Worm (Caenorhabditis elegans) whole organism, L1 larva: Measurements from ENCODE around the gene srg-21.

Experiments
- C04F5.9 ChIP-seq: sonication (generic microtip); optimal IDR thresholded peaks from 2 replicates; lab custom pipeline; 2016; ENCODE audit warnings: missing genetic modification characterization, missing compliant biosample characterization
- C34B4.2 ChIP-seq: sonication (generic microtip); optimal IDR thresholded peaks from 2 replicates; lab custom pipeline; 2017; ENCODE audit warnings: mild to moderate bottlenecking, missing genetic modification characterization, missing compliant biosample characterization
- F16B12.6 ChIP-seq: fragments of 150-350 bp; optimal IDR thresholded peaks from 2 replicates; lab custom pipeline; 2014; ENCODE audit warnings: missing biosample characterization, missing genetic modification characterization
- Y116A8C.19 ChIP-seq: sonication (generic microtip); optimal IDR thresholded peaks from 2 replicates; lab custom pipeline; 2016; ENCODE audit warnings: missing compliant biosample characterization, missing genetic modification characterization, borderline replicate concordance
- aha-1 ChIP-seq: fragments of 150-350 bp; optimal IDR thresholded peaks from 2 replicates; lab custom pipeline; 2014; ENCODE audit warnings: missing biosample characterization, missing genetic modification characterization
- alr-1 ChIP-seq: fragments of 200-800 bp; sonication (Bioruptor generic); optimal IDR thresholded peaks from 2 replicates; lab custom pipeline; 2018; ENCODE audit warnings: borderline replicate concordance, mild to moderate bottlenecking, missing genetic modification characterization, missing compliant biosample characterization
- aly-2 ChIP-seq: fragments of 150-350 bp; optimal IDR thresholded peaks from 2 replicates; lab custom pipeline; 2014; ENCODE audit warnings: missing biosample characterization, missing genetic modification characterization
- ama-1 ChIP-seq: fragments of 150-350 bp; optimal IDR thresholded peaks from 2 replicates; lab custom pipeline; 2014
- blmp-1 ChIP-seq: fragments of 150-350 bp; optimal IDR thresholded peaks from 2 replicates; lab custom pipeline; 2014; ENCODE audit warnings: missing biosample characterization, missing genetic modification characterization
- ceh-8 ChIP-seq: fragments of 200-800 bp; sonication (Bioruptor generic); optimal IDR thresholded peaks from 2 replicates; lab custom pipeline; 2018; ENCODE audit warnings: mild to moderate bottlenecking, missing genetic modification characterization, moderate library complexity, missing compliant biosample characterization
- ceh-90 ChIP-seq: sonication (generic microtip); optimal IDR thresholded peaks from 2 replicates; lab custom pipeline; 2016; ENCODE audit warnings: missing genetic modification characterization, missing compliant biosample characterization
- ces-1 ChIP-seq: fragments of 150-350 bp; optimal IDR thresholded peaks from 2 replicates; lab custom pipeline; 2014; ENCODE audit warnings: missing biosample characterization, missing genetic modification reagents, missing genetic modification characterization
- dpl-1 ChIP-seq, 3 experiments: fragments of 150-350 bp in 2 of 3; sonication (generic microtip) in 1 of 3; optimal IDR thresholded peaks; 2 replicates each; lab custom pipeline; 2014 to 2017; ENCODE audit warnings: missing biosample characterization in 3 of 3, missing genetic modification characterization in 3 of 3, missing genetic modification reagents in 3 of 3
- efl-1 ChIP-seq, 4 experiments: fragments of 150-350 bp; optimal IDR thresholded peaks in 3 of 4; peaks in 1 of 4; 1 replicate in 1 of 4; 2 replicates in 3 of 4; lab custom pipeline; 2014; ENCODE audit warnings: missing biosample characterization in 2 of 4, missing genetic modification characterization in 2 of 4, missing genetic modification reagents in 2 of 4
- efl-3 ChIP-seq: fragments of 200-800 bp; sonication (Bioruptor generic); optimal IDR thresholded peaks from 2 replicates; lab custom pipeline; 2018; ENCODE audit warnings: mild to moderate bottlenecking, missing genetic modification characterization, missing compliant biosample characterization
- egl-13 ChIP-seq: sonication (generic microtip); optimal IDR thresholded peaks from 2 replicates; lab custom pipeline; 2016; ENCODE audit warnings: missing genotype, missing genetic modification reagents, missing genetic modification characterization, missing compliant biosample characterization
- ets-5 ChIP-seq: fragments of 200-800 bp; sonication (Bioruptor generic); IDR thresholded peaks from 2 replicates; pipeline ENCODE4 v1.3.6; 2022; ENCODE audit warnings: missing genetic modification characterization, missing compliant biosample characterization
- fkh-4 ChIP-seq: sonication (generic microtip); optimal IDR thresholded peaks from 2 replicates; lab custom pipeline; 2016; ENCODE audit warnings: missing compliant biosample characterization, missing genetic modification characterization, borderline replicate concordance
- grh-1 ChIP-seq: fragments of 200-800 bp; sonication (Bioruptor generic); IDR thresholded peaks from 2 replicates; pipeline ENCODE4 v1.3.6; 2022; ENCODE audit warnings: missing genetic modification reagents, missing genetic modification characterization, missing compliant biosample characterization
- hlh-17 ChIP-seq: fragments of 200-800 bp; sonication (Bioruptor generic); optimal IDR thresholded peaks from 2 replicates; lab custom pipeline; 2018; ENCODE audit warnings: missing genetic modification characterization, mild to moderate bottlenecking, missing compliant biosample characterization, moderate library complexity, borderline replicate concordance
- hpl-2 ChIP-seq: fragments of 150-350 bp; optimal IDR thresholded peaks from 2 replicates; lab custom pipeline; 2014; ENCODE audit warnings: missing biosample characterization, missing genetic modification reagents, missing genetic modification characterization
- isw-1 ChIP-seq: fragments of 200-800 bp; sonication (Bioruptor generic); IDR thresholded peaks from 2 replicates; pipeline ENCODE4 v1.3.6; 2022; ENCODE audit warnings: missing genetic modification characterization, missing compliant biosample characterization
- jun-1 ChIP-seq: fragments of 150-350 bp; optimal IDR thresholded peaks from 2 replicates; lab custom pipeline; 2014; ENCODE audit warnings: missing biosample characterization, missing genetic modification reagents, missing genetic modification characterization
- lin-14 ChIP-seq: fragments of 200-800 bp; sonication (Bioruptor generic); optimal IDR thresholded peaks from 2 replicates; lab custom pipeline; 2018; ENCODE audit warnings: mild to moderate bottlenecking, missing genetic modification characterization, moderate library complexity, missing compliant biosample characterization
- lin-15B ChIP-seq: fragments of 150-350 bp; sonication (generic microtip); optimal IDR thresholded peaks from 3 replicates; lab custom pipeline; 2014; ENCODE audit warnings: missing biosample characterization, missing genetic modification characterization
- lin-35 ChIP-seq, 2 experiments: fragments of 150-350 bp; optimal IDR thresholded peaks; 2 replicates each; lab custom pipeline; 2014; ENCODE audit warnings: missing biosample characterization in 2 of 2, missing genetic modification characterization in 2 of 2, missing genetic modification reagents in 2 of 2
- lin-39 ChIP-seq: fragments of 150-350 bp; optimal IDR thresholded peaks from 2 replicates; lab custom pipeline; 2014; ENCODE audit warnings: missing biosample characterization, missing genetic modification reagents, missing genetic modification characterization
- lir-3 ChIP-seq: sonication (generic microtip); optimal IDR thresholded peaks from 2 replicates; lab custom pipeline; 2016; ENCODE audit warnings: mild to moderate bottlenecking, missing genetic modification characterization, moderate library complexity, missing compliant biosample characterization; ENCODE audit not compliant: poor library complexity
- lsy-2 ChIP-seq, 2 experiments: fragments of 150-350 bp; optimal IDR thresholded peaks; 2 replicates each; lab custom pipeline; 2014; ENCODE audit warnings: missing biosample characterization in 2 of 2, missing genetic modification characterization in 2 of 2
- mab-9 ChIP-seq: fragments of 200-800 bp; sonication (Bioruptor generic); IDR thresholded peaks from 2 replicates; pipeline ENCODE4 v1.3.6; 2022; ENCODE audit warnings: missing genetic modification reagents, missing genetic modification characterization, missing compliant biosample characterization
- mef-2 ChIP-seq: fragments of 150-350 bp; optimal IDR thresholded peaks from 2 replicates; lab custom pipeline; 2014; ENCODE audit warnings: missing biosample characterization, missing genetic modification characterization
- mep-1 ChIP-seq: fragments of 150-350 bp; optimal IDR thresholded peaks from 2 replicates; lab custom pipeline; 2014; ENCODE audit warnings: missing biosample characterization, missing genetic modification characterization
- nhr-11 ChIP-seq: fragments of 150-350 bp; optimal IDR thresholded peaks from 2 replicates; lab custom pipeline; 2014; ENCODE audit warnings: missing biosample characterization, missing genetic modification characterization
- nhr-12 ChIP-seq: sonication (generic microtip); optimal IDR thresholded peaks from 2 replicates; lab custom pipeline; 2017; ENCODE audit warnings: missing biosample characterization, missing genetic modification characterization
- nhr-20 ChIP-seq: sonication (generic microtip); optimal IDR thresholded peaks from 2 replicates; lab custom pipeline; 2016; ENCODE audit warnings: mild to moderate bottlenecking, missing genetic modification characterization, missing compliant biosample characterization
- nhr-237 ChIP-seq: fragments of 150-350 bp; optimal IDR thresholded peaks from 2 replicates; lab custom pipeline; 2014; ENCODE audit warnings: missing biosample characterization, missing genetic modification characterization
- nhr-77 ChIP-seq: fragments of 150-350 bp; optimal IDR thresholded peaks from 2 replicates; lab custom pipeline; 2014; ENCODE audit warnings: missing biosample characterization, missing genetic modification characterization
- nhr-84 ChIP-seq: sonication (generic microtip); optimal IDR thresholded peaks from 2 replicates; lab custom pipeline; 2017; ENCODE audit warnings: missing biosample characterization, missing genetic modification characterization
- nhr-85 ChIP-seq: sonication (generic microtip); peaks from one replicate; lab custom pipeline; 2016; ENCODE audit warnings: missing genetic modification characterization, inconsistent platforms, missing compliant biosample characterization
- nhr-90 ChIP-seq: sonication (generic microtip); optimal IDR thresholded peaks from 2 replicates; lab custom pipeline; 2016; ENCODE audit warnings: mild to moderate bottlenecking, missing genetic modification characterization, missing compliant biosample characterization; ENCODE audit not compliant: poor library complexity
- pag-3 ChIP-seq: sonication (generic microtip); optimal IDR thresholded peaks from 2 replicates; lab custom pipeline; 2017; ENCODE audit warnings: missing genetic modification characterization, mild to moderate bottlenecking, missing compliant biosample characterization, antibody characterized with exemption, borderline replicate concordance; ENCODE audit not compliant: insufficient read depth
- pqm-1 ChIP-seq: sonication (generic microtip); optimal IDR thresholded peaks from 3 replicates; lab custom pipeline; 2017; ENCODE audit warnings: missing biosample characterization, missing genetic modification characterization
- skn-1 ChIP-seq: fragments of 150-350 bp; optimal IDR thresholded peaks from 2 replicates; lab custom pipeline; 2014; ENCODE audit warnings: missing biosample characterization, missing genetic modification characterization
- snpc-4 ChIP-seq: fragments of 150-350 bp; optimal IDR thresholded peaks from 2 replicates; lab custom pipeline; 2014; ENCODE audit warnings: missing biosample characterization, missing genetic modification characterization
- sox-4 ChIP-seq: sonication (generic microtip); optimal IDR thresholded peaks from 2 replicates; lab custom pipeline; 2016; ENCODE audit warnings: missing genetic modification characterization, missing compliant biosample characterization
- sptf-1 ChIP-seq: fragments of 150-350 bp; optimal IDR thresholded peaks from 2 replicates; lab custom pipeline; 2014; ENCODE audit warnings: missing biosample characterization, missing genetic modification characterization
- sup-37 ChIP-seq: fragments of 200-800 bp; sonication (Bioruptor generic); optimal IDR thresholded peaks from 2 replicates; lab custom pipeline; 2018; ENCODE audit warnings: mild to moderate bottlenecking, missing genetic modification characterization, missing compliant biosample characterization
- swsn-7 ChIP-seq: sonication (generic microtip); optimal IDR thresholded peaks from 2 replicates; lab custom pipeline; 2016; ENCODE audit warnings: missing genetic modification characterization, missing compliant biosample characterization
- unc-62 ChIP-seq: fragments of 150-350 bp; optimal IDR thresholded peaks from 2 replicates; lab custom pipeline; 2014; ENCODE audit warnings: missing biosample characterization, missing genetic modification reagents, missing genetic modification characterization
- unc-86 ChIP-seq: sonication (generic microtip); optimal IDR thresholded peaks from 2 replicates; lab custom pipeline; 2016; ENCODE audit warnings: missing genetic modification characterization, missing compliant biosample characterization
- unc-98 ChIP-seq: fragments of 200-800 bp; sonication (Bioruptor generic); IDR thresholded peaks from 2 replicates; pipeline ENCODE4 v1.3.6; 2022; ENCODE audit warnings: missing genetic modification characterization, missing compliant biosample characterization
- xbp-1 ChIP-seq: sonication (generic microtip); optimal IDR thresholded peaks from 2 replicates; lab custom pipeline; 2016; ENCODE audit warnings: missing genetic modification characterization, missing compliant biosample characterization
- zag-1 ChIP-seq: fragments of 150-350 bp; optimal IDR thresholded peaks from 2 replicates; lab custom pipeline; 2014; ENCODE audit warnings: missing biosample characterization, missing genetic modification characterization
- zip-4 ChIP-seq: fragments of 200-800 bp; sonication (Bioruptor generic); optimal IDR thresholded peaks from 2 replicates; lab custom pipeline; 2018; ENCODE audit warnings: mild to moderate bottlenecking, missing genetic modification characterization, moderate library complexity, missing compliant biosample characterization

srg-21 gene

ce11 chrII:3054622-3055021 is 36.5 kb downstream of the srg-21 start:
- no peak for TF ChIP-seq mep-1 (tag; lab: Kevin White, UChicago)
- TF ChIP-seq mab-9: no peak
- no peak for TF ChIP-seq C34B4.2
- no peak for TF ChIP-seq ces-1 (GFP tag; lab: Kevin White, UChicago)
- no peak for TF ChIP-seq nhr-11
- no peak for TF ChIP-seq blmp-1 (tag; lab: Kevin White, UChicago)
- no peak for TF ChIP-seq unc-62 (GFP tag; lab: Kevin White, UChicago)
- TF ChIP-seq mef-2 (tag; lab: Kevin White, UChicago): no peak
- no peak for TF ChIP-seq efl-3
- no peak for TF ChIP-seq xbp-1 (tag; lab: Kevin White, UChicago)
- no peak for TF ChIP-seq fkh-4 (tag; lab: Kevin White, UChicago)
- peak; percentile 15 to 17 for TF ChIP-seq efl-1 (optimal IDR thresholded peaks at IDR 0.05; lab: Kevin White, UChicago)
- TF ChIP-seq efl-1 (GFP tag; optimal IDR thresholded peaks at IDR 0.05 in 1 of 2; lab: Kevin White, UChicago): peak in 1 of 2 experiments; percentile 82
- no peak for TF ChIP-seq isw-1 (GFP tag; lab: Robert Waterston, UW)
- TF ChIP-seq ets-5 (GFP tag; lab: Robert Waterston, UW): no peak
- TF ChIP-seq skn-1: no peak
- TF ChIP-seq hpl-2: no peak
- no peak for TF ChIP-seq aly-2 (tag; lab: Kevin White, UChicago)
- no peak for TF ChIP-seq snpc-4 (tag; lab: Kevin White, UChicago)
- peak in 1 of 3 experiments; percentile 5 for TF ChIP-seq dpl-1 (GFP tag; optimal IDR thresholded peaks at IDR 0.05; lab: Kevin White, UChicago)
- TF ChIP-seq pag-3 (tag; lab: Kevin White, UChicago): no peak
- TF ChIP-seq hlh-17 (GFP tag; lab: Kevin White, UChicago): no peak
- TF ChIP-seq unc-98 (GFP tag; lab: Robert Waterston, UW): no peak
- TF ChIP-seq nhr-20 (tag; lab: Kevin White, UChicago): peak; percentile 33
- TF ChIP-seq egl-13 (tag; lab: Kevin White, UChicago): no peak
- no peak for TF ChIP-seq lin-39 (tag; lab: Kevin White, UChicago)
- no peak for TF ChIP-seq ama-1 (lab: Kevin White, UChicago)
- TF ChIP-seq aha-1 (tag; lab: Kevin White, UChicago): no peak
- TF ChIP-seq nhr-90 (tag; lab: Kevin White, UChicago): no peak
- peak; percentile 11 for TF ChIP-seq C04F5.9 (tag; lab: Kevin White, UChicago)
- TF ChIP-seq Y116A8C.19 (tag; lab: Kevin White, UChicago): no peak
- no peak for TF ChIP-seq lin-15B
- no peak for TF ChIP-seq nhr-12 (tag; lab: Kevin White, UChicago)
- TF ChIP-seq unc-86 (tag; lab: Kevin White, UChicago): no peak
- TF ChIP-seq sptf-1 (tag; lab: Kevin White, UChicago): no peak
- no peak for TF ChIP-seq lir-3 (tag; lab: Kevin White, UChicago)
- TF ChIP-seq pqm-1 (tag; lab: Kevin White, UChicago): no peak
- peak; percentile 39 for TF ChIP-seq swsn-7 (tag; lab: Kevin White, UChicago)
- TF ChIP-seq nhr-84 (tag; lab: Kevin White, UChicago): no peak
- TF ChIP-seq F16B12.6 (tag; lab: Kevin White, UChicago): no peak
- no peak for TF ChIP-seq sox-4
- peak; percentile 67 for TF ChIP-seq lin-14
- no peak for TF ChIP-seq sup-37
- TF ChIP-seq lin-35 (GFP tag; optimal IDR thresholded peaks at IDR 0.05; lab: Kevin White, UChicago): peak in 1 of 2 experiments; percentile 17
- TF ChIP-seq grh-1 (GFP tag; lab: Robert Waterston, UW): no peak
- TF ChIP-seq zag-1 (tag; lab: Kevin White, UChicago): no peak
- no peak for TF ChIP-seq lsy-2 (tag; optimal IDR thresholded peaks at IDR 0.05; lab: Kevin White, UChicago)
- TF ChIP-seq nhr-85: no peak
- no peak for TF ChIP-seq ceh-90 (tag; lab: Kevin White, UChicago)
- TF ChIP-seq alr-1 (tag; lab: Kevin White, UChicago): no peak
- no peak for TF ChIP-seq zip-4 (GFP tag; lab: Kevin White, UChicago)
- TF ChIP-seq jun-1 (tag; lab: Kevin White, UChicago): no peak
- no peak for TF ChIP-seq nhr-237 (tag; lab: Kevin White, UChicago)
- no peak for TF ChIP-seq nhr-77 (tag; lab: Kevin White, UChicago)
- no peak for TF ChIP-seq ceh-8
